Fruit fly (Drosophila melanogaster) whole organism, wandering third instar larva: Measurements from ENCODE around the gene CG42726.
A peak's percentile ranks its signal among the peaks of the same experiment; 100 is the strongest.

Experiments used
- Abd-B ChIP-seq: fragments of >200 bp; optimal IDR thresholded peaks from 2 replicates; lab custom pipeline; 2017; ENCODE audit warnings: missing biosample characterization, missing genetic modification characterization
- CG32264 ChIP-seq: fragments of 200-800 bp; sonication (Bioruptor generic); optimal IDR thresholded peaks from 2 replicates; lab custom pipeline; 2016; ENCODE audit warnings: missing biosample characterization, missing genetic modification characterization
- CG9705 ChIP-seq: fragments of 200-800 bp; sonication (Bioruptor generic); optimal IDR thresholded peaks from 2 replicates; lab custom pipeline; 2018; ENCODE audit warnings: missing biosample characterization, mild to moderate bottlenecking, missing genetic modification characterization
- CrebA ChIP-seq: fragments of 200-800 bp; sonication (Bioruptor generic); optimal IDR thresholded peaks from 2 replicates; lab custom pipeline; 2016; ENCODE audit warnings: missing biosample characterization, mild to moderate bottlenecking, missing genetic modification characterization, borderline replicate concordance
- Dfd ChIP-seq: fragments of >200 bp; optimal IDR thresholded peaks from 2 replicates; lab custom pipeline; 2017; ENCODE audit warnings: missing biosample characterization, missing genetic modification characterization
- Dif ChIP-seq: fragments of 200-275, 200-300 bp; sonication (Bioruptor generic); optimal IDR thresholded peaks from 2 replicates; lab custom pipeline; 2018; ENCODE audit warnings: missing biosample characterization, missing genetic modification characterization; ENCODE audit not compliant: partially characterized antibody
- GATAd ChIP-seq: sonication (Bioruptor generic); optimal IDR thresholded peaks from 2 replicates; lab custom pipeline; 2016; ENCODE audit warnings: missing biosample characterization, missing genetic modification characterization
- HLH106 ChIP-seq: fragments of 200-800 bp; optimal IDR thresholded peaks from 3 replicates; lab custom pipeline; 2019; ENCODE audit warnings: missing biosample characterization, mild to moderate bottlenecking, missing genetic modification characterization, moderate library complexity
- Hnf4 ChIP-seq: fragments of 200-800 bp; sonication (Bioruptor generic); optimal IDR thresholded peaks from 2 replicates; lab custom pipeline; 2016; ENCODE audit warnings: missing biosample characterization, mild to moderate bottlenecking, missing genetic modification characterization
- Hr78 ChIP-seq: fragments of >200 bp; optimal IDR thresholded peaks from 2 replicates; lab custom pipeline; 2017; ENCODE audit warnings: missing biosample characterization, missing genetic modification characterization
- Hr83 ChIP-seq: fragments of 200-300 bp; sonication (Bioruptor generic); optimal IDR thresholded peaks from 2 replicates; lab custom pipeline; 2016; ENCODE audit warnings: missing biosample characterization, mild to moderate bottlenecking, missing genetic modification characterization, moderate library complexity; ENCODE audit not compliant: poor library complexity, severe bottlenecking
- Jra ChIP-seq: sonication (Bioruptor generic); optimal IDR thresholded peaks from 2 replicates; lab custom pipeline; 2016; ENCODE audit warnings: missing biosample characterization, missing genetic modification characterization
- Mio ChIP-seq: sonication (Bioruptor generic); optimal IDR thresholded peaks from 2 replicates; lab custom pipeline; 2016; ENCODE audit warnings: missing biosample characterization, missing genetic modification characterization
- Myc ChIP-seq: fragments of >200 bp; optimal IDR thresholded peaks from 2 replicates; lab custom pipeline; 2017
- N ChIP-seq: fragments of >200 bp; optimal IDR thresholded peaks from 2 replicates; lab custom pipeline; 2018; ENCODE audit warnings: missing biosample characterization, missing external identifiers, missing genetic modification characterization
- OdsH ChIP-seq: fragments of 200-800 bp; sonication (Bioruptor generic); optimal IDR thresholded peaks from 2 replicates; lab custom pipeline; 2016; ENCODE audit warnings: missing biosample characterization, mild to moderate bottlenecking, missing genetic modification characterization
- Rel ChIP-seq, 2 experiments: fragments of 200-800 bp; sonication (Bioruptor generic) in 1 of 2; optimal IDR thresholded peaks; 2 replicates in 1 of 2; 3 replicates in 1 of 2; lab custom pipeline; 2016 to 2019; ENCODE audit warnings: mild to moderate bottlenecking in 2 of 2, missing biosample characterization in 2 of 2, missing genetic modification characterization in 2 of 2, moderate library complexity in 1 of 2
- Sp1 ChIP-seq: fragments of 200-800 bp; sonication (Bioruptor generic); optimal IDR thresholded peaks from 3 replicates; lab custom pipeline; 2019; ENCODE audit warnings: missing biosample characterization, mild to moderate bottlenecking, missing genetic modification characterization, moderate library complexity
- Vsx2 ChIP-seq: fragments of 200-300, 225-300 bp; sonication (Bioruptor generic); optimal IDR thresholded peaks from 2 replicates; lab custom pipeline; 2018; ENCODE audit warnings: missing biosample characterization, missing genetic modification characterization; ENCODE audit not compliant: partially characterized antibody
- br ChIP-seq: fragments of 200-800 bp; sonication (Bioruptor generic); optimal IDR thresholded peaks from 2 replicates; lab custom pipeline; 2016; ENCODE audit warnings: missing biosample characterization, missing genetic modification characterization
- brk ChIP-seq: fragments of 200-800 bp; sonication (Bioruptor generic); optimal IDR thresholded peaks from 2 replicates; lab custom pipeline; 2016; ENCODE audit warnings: missing biosample characterization, mild to moderate bottlenecking, missing genetic modification characterization
- dl ChIP-seq, 2 experiments: fragments of 175-275, 200-275 bp in 1 of 2; fragments of 200-275 bp in 1 of 2; sonication (Bioruptor generic); optimal IDR thresholded peaks; lab custom pipeline; 2018; ENCODE audit warnings: mild to moderate bottlenecking in 2 of 2, missing biosample characterization in 2 of 2, missing genetic modification characterization in 2 of 2, moderate library complexity in 2 of 2; ENCODE audit not compliant: partially characterized antibody in 2 of 2, insufficient read depth in 1 of 2
- dmrt93B ChIP-seq: fragments of 200-800 bp; sonication (Bioruptor generic); optimal IDR thresholded peaks from 2 replicates; lab custom pipeline; 2018; ENCODE audit warnings: missing biosample characterization, mild to moderate bottlenecking, missing genetic modification characterization
- dsf ChIP-seq: sonication (Bioruptor generic); optimal IDR thresholded peaks from 2 replicates; lab custom pipeline; 2016; ENCODE audit warnings: missing biosample characterization, missing genetic modification characterization, borderline replicate concordance
- ey ChIP-seq: fragments of 200-800 bp; sonication (Bioruptor generic); optimal IDR thresholded peaks from 2 replicates; lab custom pipeline; 2016; ENCODE audit warnings: missing biosample characterization, missing genetic modification characterization
- foxo ChIP-seq, 2 experiments: fragments of 200-800 bp; sonication (Bioruptor generic); optimal IDR thresholded peaks; 2 replicates in 1 of 2; 3 replicates in 1 of 2; lab custom pipeline; 2016 to 2017; ENCODE audit warnings: missing biosample characterization in 2 of 2, missing genetic modification characterization in 2 of 2
- fru ChIP-seq: fragments of 200-800 bp; sonication (Bioruptor generic); optimal IDR thresholded peaks from 3 replicates; lab custom pipeline; 2016; ENCODE audit warnings: missing biosample characterization, mild to moderate bottlenecking, missing genetic modification characterization
- h ChIP-seq: fragments of 200-800 bp; sonication (Bioruptor generic); optimal IDR thresholded peaks from 3 replicates; lab custom pipeline; 2016; ENCODE audit warnings: missing biosample characterization, mild to moderate bottlenecking, missing genetic modification characterization
- jim ChIP-seq: fragments of 175-275, 200-325 bp; sonication (Bioruptor generic); optimal IDR thresholded peaks from 2 replicates; lab custom pipeline; 2016; ENCODE audit warnings: missing biosample characterization, mild to moderate bottlenecking, missing genetic modification characterization
- lola ChIP-seq: fragments of >200 bp; optimal IDR thresholded peaks from 2 replicates; lab custom pipeline; 2017; ENCODE audit warnings: missing biosample characterization, missing genetic modification characterization
- pan ChIP-seq: fragments of >200 bp; optimal IDR thresholded peaks from 2 replicates; lab custom pipeline; 2017
- psq ChIP-seq: fragments of 200-800 bp; sonication (Bioruptor generic); optimal IDR thresholded peaks from 3 replicates; lab custom pipeline; 2017; ENCODE audit warnings: missing biosample characterization, mild to moderate bottlenecking, missing genetic modification characterization, moderate library complexity
- rgr ChIP-seq: fragments of 200-800 bp; sonication (Bioruptor generic); optimal IDR thresholded peaks from 3 replicates; lab custom pipeline; 2016; ENCODE audit warnings: missing biosample characterization, mild to moderate bottlenecking, missing genetic modification characterization
- sage ChIP-seq: fragments of 200-800 bp; sonication (Bioruptor generic); optimal IDR thresholded peaks from 2 replicates; lab custom pipeline; 2016; ENCODE audit warnings: missing biosample characterization, mild to moderate bottlenecking, missing genetic modification characterization
- sv ChIP-seq: fragments of 200-800 bp; sonication (Bioruptor generic); optimal IDR thresholded peaks from 3 replicates; lab custom pipeline; 2016; ENCODE audit warnings: missing biosample characterization, missing genetic modification characterization
- tai ChIP-seq: sonication (Bioruptor generic); optimal IDR thresholded peaks from 2 replicates; lab custom pipeline; 2016; ENCODE audit warnings: missing biosample characterization, missing genetic modification characterization
- usp ChIP-seq: fragments of >200 bp; optimal IDR thresholded peaks from 2 replicates; lab custom pipeline; 2017; ENCODE audit warnings: missing biosample characterization, missing genetic modification characterization
- woc ChIP-seq: sonication (Bioruptor generic); optimal IDR thresholded peaks from 2 replicates; lab custom pipeline; 2016; ENCODE audit warnings: missing biosample characterization, mild to moderate bottlenecking, missing genetic modification characterization

The CG42726 gene

DNA sequence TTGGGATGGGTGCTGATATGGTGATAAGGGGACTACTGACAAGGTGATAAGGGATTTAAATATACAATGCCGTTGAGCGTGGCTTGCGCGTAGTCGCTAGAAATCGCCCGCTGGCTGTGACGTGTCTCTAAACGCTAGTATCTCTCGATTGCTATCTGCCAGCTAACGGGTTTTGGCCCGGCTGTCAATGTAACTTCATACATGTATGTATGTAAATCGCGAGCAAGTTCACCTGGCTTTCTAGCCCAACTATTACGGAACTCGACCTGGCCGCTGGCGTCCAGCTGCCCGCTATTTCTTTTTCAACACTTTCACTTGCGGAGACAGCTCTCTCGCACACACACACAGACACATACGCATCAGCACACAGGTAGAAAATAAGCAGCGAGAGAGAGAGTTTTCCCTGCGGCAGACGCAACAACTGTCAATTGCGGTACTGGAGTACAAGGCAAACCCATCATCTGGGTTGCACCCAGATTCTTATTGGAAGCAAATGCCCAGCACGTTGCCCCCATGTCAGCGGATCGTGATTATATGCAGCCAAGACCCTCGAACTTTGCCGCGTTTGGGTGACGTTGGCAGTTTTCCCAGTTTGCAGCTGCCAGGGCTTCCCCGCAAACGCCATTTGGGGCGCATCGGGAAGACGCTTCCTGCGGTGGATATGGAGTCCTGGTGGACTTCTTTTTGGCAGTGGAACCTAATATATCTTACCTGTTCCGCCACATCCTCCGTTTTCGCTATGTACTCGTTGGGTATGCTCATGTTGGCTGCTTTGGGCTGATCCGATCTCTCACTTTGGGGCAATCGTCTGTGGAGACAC lies 2.4 kb upstream of the CG42726 start:
- TF ChIP-seq fru (no peak), Rel (GFP tag; optimal IDR thresholded peaks at IDR 0.05; lab: Kevin White, UChicago) (no peak), Rel (tag; optimal IDR thresholded peaks at IDR 0.05; lab: Kevin White, UChicago) (peak; percentile 67), woc (GFP tag; lab: Kevin White, UChicago) (no peak), OdsH (GFP tag; lab: Kevin White, UChicago) (no peak)

dm6 chr3R:15346018-15346383 lies 1.8 kb upstream of the CG42726 start, which contains the start of the genes Surf4 and CG31301:
Surf4 (minus strand) TSS chr3R:15346176.
CG31301 (plus strand) TSS chr3R:15346205.
- TF ChIP-seq OdsH (GFP tag; lab: Kevin White, UChicago) (no peak), Myc (peak; percentile 3)

DNA sequence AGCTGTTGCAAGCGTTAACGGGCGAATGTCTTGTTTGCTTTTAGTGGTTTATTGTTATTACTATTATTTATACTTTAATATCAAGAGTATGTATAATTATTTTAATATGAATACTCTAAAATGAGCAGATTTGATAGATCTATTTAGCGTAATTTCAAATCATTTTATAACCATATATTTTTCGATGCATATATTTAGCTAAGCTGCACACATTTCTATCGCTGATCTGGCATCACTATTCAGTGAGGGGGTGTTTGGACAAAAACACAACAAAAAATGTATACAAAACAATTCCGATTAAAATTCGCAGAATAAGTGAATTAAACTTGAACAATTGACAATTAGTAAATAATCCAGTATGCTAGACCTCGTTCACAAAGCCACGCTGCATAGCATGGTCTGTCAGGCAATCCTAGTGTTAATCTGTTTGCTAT lies 3.2 kb downstream of the CG42726 start, which contains the start of the genes Trs33 and Tmtc4:
Gene Trs33, minus strand, starts transcription at position 3 of the 434 bp plus-strand sequence.
Gene Tmtc4, plus strand, starts transcription at position 233 of the 434 bp plus-strand sequence.
- no peak for TF ChIP-seq dl (GFP tag; optimal IDR thresholded peaks at IDR 0.05; lab: Kevin White, UChicago; ENCODE audit: insufficient read depth in 1 of 2, partially characterized antibody in 2 of 2)
- TF ChIP-seq sv (GFP tag; lab: Kevin White, UChicago) = no peak
- TF ChIP-seq lola = no peak
- TF ChIP-seq N (GFP tag; lab: Kevin White, UChicago) = no peak
- TF ChIP-seq foxo (GFP tag; optimal IDR thresholded peaks at IDR 0.05; lab: Kevin White, UChicago) = peak in 1 of 2 experiments; percentile 66
- TF ChIP-seq rgr (GFP tag; lab: Kevin White, UChicago) = peak; percentile 70
- peak; percentile 49 for TF ChIP-seq h (GFP tag; lab: Kevin White, UChicago)
- TF ChIP-seq Hr78 = no peak
- no peak for TF ChIP-seq dmrt93B (GFP tag; lab: Kevin White, UChicago)
- TF ChIP-seq OdsH (GFP tag; lab: Kevin White, UChicago) = peak; percentile 11
- peak; percentile 51 for TF ChIP-seq psq
- no peak for TF ChIP-seq brk (GFP tag; lab: Kevin White, UChicago)
- peak; percentile 29 for TF ChIP-seq Sp1 (GFP tag; lab: Kevin White, UChicago)
- TF ChIP-seq CG9705 (GFP tag; lab: Kevin White, UChicago) = peak; percentile 56
- TF ChIP-seq Mio (GFP tag; lab: Kevin White, UChicago) = no peak
- TF ChIP-seq Rel (GFP tag; optimal IDR thresholded peaks at IDR 0.05; lab: Kevin White, UChicago) = no peak
- peak; percentile 51 for TF ChIP-seq Rel (tag; optimal IDR thresholded peaks at IDR 0.05; lab: Kevin White, UChicago)
- no peak for TF ChIP-seq pan (lab: Kevin White, UChicago)
- TF ChIP-seq Vsx2 (GFP tag; lab: Kevin White, UChicago) = no peak
- no peak for TF ChIP-seq tai (GFP tag; lab: Kevin White, UChicago)
- no peak for TF ChIP-seq sage (GFP tag; lab: Kevin White, UChicago)
- no peak for TF ChIP-seq CG32264 (GFP tag; lab: Kevin White, UChicago)
- TF ChIP-seq GATAd (GFP tag; lab: Kevin White, UChicago) = no peak
- TF ChIP-seq CrebA (GFP tag; lab: Kevin White, UChicago) = no peak
- TF ChIP-seq ey = no peak
- peak; percentile 87 for TF ChIP-seq Myc
- no peak for TF ChIP-seq jim (GFP tag; lab: Kevin White, UChicago)
- peak; percentile 71 for TF ChIP-seq woc (GFP tag; lab: Kevin White, UChicago)
- TF ChIP-seq usp (GFP tag; lab: Kevin White, UChicago) = no peak
- TF ChIP-seq Hr83 (GFP tag; lab: Kevin White, UChicago) = peak; percentile 23
- no peak for TF ChIP-seq br (GFP tag; lab: Kevin White, UChicago)
- TF ChIP-seq dsf (GFP tag; lab: Kevin White, UChicago) = no peak
- no peak for TF ChIP-seq Hnf4 (GFP tag; lab: Kevin White, UChicago)
- no peak for TF ChIP-seq Dfd (GFP tag; lab: Kevin White, UChicago)
- peak; percentile 67 for TF ChIP-seq HLH106 (tag; lab: Kevin White, UChicago)
- TF ChIP-seq Jra (GFP tag; lab: Kevin White, UChicago) = no peak
- TF ChIP-seq Abd-B = no peak
- TF ChIP-seq Dif = no peak
- no peak for TF ChIP-seq fru
